Fruit fly (Drosophila melanogaster) whole organism, adult: ENCODE data around the gene Cyp4e3.

Source experiments
- CG12768 ChIP-seq: fragments of 200-800 bp; sonication (Bioruptor generic); optimal IDR thresholded peaks from 2 replicates; lab custom pipeline; 2017; ENCODE audit warnings: missing biosample characterization, missing genetic modification characterization, mild to moderate bottlenecking, moderate library complexity, missing genetic modification reagents
- CG33017 ChIP-seq: fragments of 200-800 bp; sonication (Bioruptor generic); optimal IDR thresholded peaks from 2 replicates; lab custom pipeline; 2018; ENCODE audit warnings: missing biosample characterization, mild to moderate bottlenecking, missing genetic modification characterization, moderate library complexity
- CG5204 ChIP-seq: fragments of 200-800 bp; sonication (Bioruptor generic); optimal IDR thresholded peaks from 2 replicates; lab custom pipeline; 2016; ENCODE audit warnings: missing biosample characterization, missing genetic modification characterization
- CG7045 ChIP-seq: fragments of 200-800 bp; sonication (Bioruptor generic); optimal IDR thresholded peaks from 2 replicates; lab custom pipeline; 2017; ENCODE audit warnings: missing biosample characterization, mild to moderate bottlenecking, missing genetic modification characterization
- CG7101 ChIP-seq: fragments of 200-800 bp; sonication (Bioruptor generic); optimal IDR thresholded peaks from 2 replicates; lab custom pipeline; 2018; ENCODE audit warnings: missing biosample characterization, mild to moderate bottlenecking, missing genetic modification characterization, moderate library complexity
- Clk ChIP-seq: fragments of 200-800 bp; sonication (Bioruptor generic); optimal IDR thresholded peaks from 2 replicates; lab custom pipeline; 2017; ENCODE audit warnings: missing biosample characterization, missing genetic modification characterization
- Crg-1 ChIP-seq: fragments of 200-800 bp; sonication (Bioruptor generic); optimal IDR thresholded peaks from 2 replicates; lab custom pipeline; 2016; ENCODE audit warnings: missing biosample characterization, missing genetic modification characterization
- Mnt ChIP-seq: fragments of 200-800 bp; sonication (Bioruptor generic); optimal IDR thresholded peaks from 2 replicates; lab custom pipeline; 2016; ENCODE audit warnings: missing biosample characterization, mild to moderate bottlenecking, missing genetic modification characterization
- toe ChIP-seq: fragments of 200-800 bp; sonication (Bioruptor generic); optimal IDR thresholded peaks from 2 replicates; lab custom pipeline; 2016; ENCODE audit warnings: missing biosample characterization, missing genetic modification characterization

- TF ChIP-seq CG5204 (GFP tag; lab: Kevin White, UChicago) (no peak), CG33017 (tag; lab: Kevin White, UChicago) (no peak), CG12768 (GFP tag; lab: Kevin White, UChicago) (no peak), Mnt (GFP tag; lab: Kevin White, UChicago) (no peak), toe (GFP tag; lab: Kevin White, UChicago) (no peak), CG7045 (no peak), Clk (GFP tag; lab: Kevin White, UChicago) (no peak), CG7101 (no peak), Crg-1 (GFP tag; lab: Kevin White, UChicago) (no peak)
These were observed 21.1 kb downstream of the Cyp4e3 start for dm6 chr2L:9728791-9729190.
